Fruit fly (Drosophila melanogaster): ENCODE data around the gene CG17264.

DNA sequence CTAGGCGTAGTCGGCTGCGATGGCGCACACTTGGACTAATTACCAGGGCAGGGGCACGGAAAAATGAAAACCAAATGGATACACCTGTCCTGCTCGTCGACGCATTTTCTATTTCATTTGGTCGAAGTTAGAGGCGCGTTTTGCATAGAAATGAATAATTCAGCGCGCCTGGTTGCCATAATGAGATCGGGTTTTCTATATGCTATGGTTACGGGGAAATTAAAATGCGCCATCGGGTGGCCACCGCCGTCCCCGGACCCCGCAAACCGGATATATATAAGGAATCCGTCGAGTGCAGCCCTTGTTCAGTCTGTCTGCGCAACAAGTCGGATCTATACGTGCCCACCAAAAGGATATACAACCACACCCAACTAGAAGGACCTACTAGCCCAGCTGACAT lies 25.3 kb downstream of the CG17264 start, which contains the start of gene FASN2:
- TF ChIP-seq CTCF (optimal IDR thresholded peaks at IDR 0.05) (no peak), CG8478 (optimal IDR thresholded peaks at IDR 0.05) (no peak)
